Fruit fly (Drosophila melanogaster) whole organism, embryonic: ENCODE measurements around the gene tomb.

ENCODE experiments used
- Atf6 ChIP-seq: fragments of 200-800 bp; sonication (Bioruptor generic); IDR thresholded peaks from 2 replicates; pipeline ENCODE4 v1.3.6; 2022; ENCODE audit warnings: missing biosample characterization, missing genetic modification characterization
- BEAF-32 ChIP-seq: fragments of 200-800 bp; sonication (Bioruptor generic); optimal IDR thresholded peaks from 3 replicates; lab custom pipeline; 2017; ENCODE audit warnings: missing biosample characterization, missing genetic modification characterization, mild to moderate bottlenecking, moderate library complexity, missing genetic modification reagents
- C15 ChIP-seq: fragments of 200-800 bp; sonication (Bioruptor generic); IDR thresholded peaks from 3 replicates; pipeline ENCODE4 v1.3.6; 2022; ENCODE audit warnings: missing biosample characterization, missing genetic modification characterization
- CG10565 ChIP-seq: fragments of 200-800 bp; sonication (Bioruptor generic); optimal IDR thresholded peaks from 3 replicates; lab custom pipeline; 2016; ENCODE audit warnings: missing biosample characterization, mild to moderate bottlenecking, missing genetic modification characterization
- CG13287 ChIP-seq: fragments of 200-800 bp; sonication (Bioruptor generic); IDR thresholded peaks from 2 replicates; pipeline ENCODE4 v1.3.6; 2022; ENCODE audit warnings: missing biosample characterization, missing genetic modification characterization; ENCODE audit not compliant: partially characterized antibody
- CG1647 ChIP-seq: fragments of 200-800 bp; sonication (Bioruptor generic); optimal IDR thresholded peaks from 3 replicates; lab custom pipeline; 2016; ENCODE audit warnings: missing biosample characterization, missing genetic modification characterization
- CG18262 ChIP-seq: fragments of 200-800 bp; optimal IDR thresholded peaks from 3 replicates; lab custom pipeline; 2019; ENCODE audit warnings: missing biosample characterization, mild to moderate bottlenecking, missing genetic modification characterization, moderate library complexity
- CG2202 ChIP-seq: fragments of 200-800 bp; sonication (Bioruptor generic); optimal IDR thresholded peaks from 2 replicates; lab custom pipeline; 2018; ENCODE audit warnings: missing biosample characterization, mild to moderate bottlenecking, missing genetic modification characterization
- CG3407 ChIP-seq: fragments of 200-800 bp; sonication (Bioruptor generic); optimal IDR thresholded peaks from 2 replicates; lab custom pipeline; 2018; ENCODE audit warnings: missing biosample characterization, mild to moderate bottlenecking, missing genetic modification characterization
- CG4404 ChIP-seq: fragments of 200-800 bp; sonication (Bioruptor generic); IDR thresholded peaks from 2 replicates; pipeline ENCODE4 v1.3.6; 2022; ENCODE audit warnings: missing biosample characterization, missing genetic modification characterization
- CG6683 ChIP-seq: fragments of 200-800 bp; sonication (Bioruptor generic); optimal IDR thresholded peaks from 2 replicates; lab custom pipeline; 2017; ENCODE audit warnings: missing biosample characterization, mild to moderate bottlenecking, missing genetic modification characterization, missing genetic modification reagents
- CG6689 ChIP-seq: fragments of 200-800 bp; sonication (Bioruptor generic); IDR thresholded peaks from 2 replicates; pipeline ENCODE4 v1.3.6; 2022; ENCODE audit warnings: missing biosample characterization, missing genetic modification characterization
- CG6765 ChIP-seq: fragments of 200-800 bp; sonication (Bioruptor generic); optimal IDR thresholded peaks from 3 replicates; lab custom pipeline; 2017; ENCODE audit warnings: missing biosample characterization, mild to moderate bottlenecking, missing genetic modification characterization
- CG7357 ChIP-seq: fragments of 200-800 bp; sonication (Bioruptor generic); IDR thresholded peaks from 3 replicates; pipeline ENCODE4 v1.3.6; 2022; ENCODE audit warnings: missing biosample characterization, missing genetic modification characterization
- CG8089 ChIP-seq: fragments of 200-800 bp; sonication (Bioruptor generic); optimal IDR thresholded peaks from 3 replicates; lab custom pipeline; 2016; ENCODE audit warnings: missing biosample characterization, missing genetic modification characterization
- CG8359 ChIP-seq: fragments of 200-800 bp; sonication (Bioruptor generic); optimal IDR thresholded peaks from 2 replicates; lab custom pipeline; 2017; ENCODE audit warnings: missing biosample characterization, mild to moderate bottlenecking, missing genetic modification characterization, borderline replicate concordance
- CG8388 ChIP-seq: fragments of 200-800 bp; sonication (Bioruptor generic); optimal IDR thresholded peaks from 2 replicates; lab custom pipeline; 2019; ENCODE audit warnings: missing biosample characterization, mild to moderate bottlenecking, missing genetic modification characterization, moderate library complexity
- CG8478 ChIP-seq: fragments of >200 bp; optimal IDR thresholded peaks from 2 replicates; lab custom pipeline; 2018
- Camta ChIP-seq: fragments of 200-800 bp; sonication (Bioruptor generic); optimal IDR thresholded peaks from 2 replicates; lab custom pipeline; 2016; ENCODE audit warnings: missing biosample characterization, missing genetic modification characterization
- D ChIP-seq, 2 experiments: fragments of 200-800 bp in 1 of 2; fragments of >200 bp in 1 of 2; sonication (Bioruptor generic) in 1 of 2; optimal IDR thresholded peaks; 2 replicates in 1 of 2; 3 replicates in 1 of 2; lab custom pipeline; 2017; ENCODE audit warnings: mild to moderate bottlenecking in 1 of 2, missing biosample characterization in 1 of 2, missing genetic modification characterization in 1 of 2, missing genetic modification reagents in 1 of 2
- Dbx ChIP-seq: fragments of 200-800 bp; sonication (Bioruptor generic); IDR thresholded peaks from 3 replicates; pipeline ENCODE4 v1.3.6; 2022; ENCODE audit warnings: missing biosample characterization, missing genetic modification characterization
- Doc3 ChIP-seq: fragments of 200-800 bp; sonication (Bioruptor generic); IDR thresholded peaks from 3 replicates; pipeline ENCODE4 v1.3.6; 2022; ENCODE audit warnings: missing biosample characterization, missing genetic modification characterization; ENCODE audit not compliant: partially characterized antibody
- ERR ChIP-seq: fragments of 200-800 bp; sonication (Bioruptor generic); optimal IDR thresholded peaks from 2 replicates; lab custom pipeline; 2016; ENCODE audit warnings: missing biosample characterization, missing genetic modification characterization
- Ets65A ChIP-seq: fragments of 200-800 bp; sonication (Bioruptor generic); peaks from one replicate; lab custom pipeline; 2016; ENCODE audit warnings: missing biosample characterization, missing genetic modification characterization
- Hr51 ChIP-seq, 2 experiments: fragments of 200-800 bp; sonication (Bioruptor generic); optimal IDR thresholded peaks; 2 replicates in 1 of 2; 3 replicates in 1 of 2; lab custom pipeline; 2016 to 2018; ENCODE audit warnings: missing biosample characterization in 2 of 2, missing genetic modification characterization in 2 of 2, mild to moderate bottlenecking in 1 of 2, moderate library complexity in 1 of 2
- Hsf ChIP-seq: fragments of 200-800 bp; sonication (Bioruptor generic); optimal IDR thresholded peaks from 3 replicates; lab custom pipeline; 2016; ENCODE audit warnings: missing biosample characterization, missing genetic modification characterization
- Lhr ChIP-seq: fragments of 200-800 bp; sonication (Bioruptor generic); optimal IDR thresholded peaks from 3 replicates; lab custom pipeline; 2017; ENCODE audit warnings: mild to moderate bottlenecking, missing biosample characterization, missing genetic modification reagents, missing genetic modification characterization
- MESR4 ChIP-seq: fragments of 200-800 bp; sonication (Bioruptor generic); optimal IDR thresholded peaks from 2 replicates; lab custom pipeline; 2018; ENCODE audit warnings: missing biosample characterization, mild to moderate bottlenecking, missing genetic modification characterization, moderate library complexity
- Med ChIP-seq: fragments of 200-800 bp; sonication (Bioruptor generic); peaks from one replicate; lab custom pipeline; 2016; ENCODE audit warnings: missing biosample characterization, missing genetic modification characterization, mild to moderate bottlenecking, inconsistent platforms, moderate library complexity
- NC2β ChIP-seq: fragments of 200-800 bp; sonication (Bioruptor generic); optimal IDR thresholded peaks from 2 replicates; lab custom pipeline; 2016; ENCODE audit warnings: missing biosample characterization, missing genetic modification characterization
- Neu2 ChIP-seq: fragments of 200-800 bp; sonication (Bioruptor generic); optimal IDR thresholded peaks from 3 replicates; lab custom pipeline; 2016; ENCODE audit warnings: missing biosample characterization, missing genetic modification characterization, borderline replicate concordance
- PHDP ChIP-seq: fragments of 200-800 bp; sonication (Bioruptor generic); optimal IDR thresholded peaks from 3 replicates; lab custom pipeline; 2018; ENCODE audit warnings: missing biosample characterization, mild to moderate bottlenecking, missing genetic modification characterization, moderate library complexity
- Sox100B ChIP-seq: fragments of 200-800 bp; sonication (Bioruptor generic); optimal IDR thresholded peaks from 3 replicates; lab custom pipeline; 2018; ENCODE audit warnings: missing biosample characterization, mild to moderate bottlenecking, missing genetic modification characterization
- Trl ChIP-seq, 3 experiments: fragments of >200 bp in 2 of 3; fragments of 200-800 bp in 1 of 3; sonication (Bioruptor generic) in 1 of 3; optimal IDR thresholded peaks; 2 replicates in 1 of 3; 3 replicates in 2 of 3; lab custom pipeline; 2016 to 2017; ENCODE audit warnings: missing biosample characterization in 1 of 3, missing genetic modification characterization in 1 of 3
- ab ChIP-seq: fragments of 200-800 bp; sonication (Bioruptor generic); optimal IDR thresholded peaks from 2 replicates; lab custom pipeline; 2016; ENCODE audit warnings: missing biosample characterization, missing genetic modification characterization
- bigmax ChIP-seq: fragments of 200-800 bp; sonication (Bioruptor generic); optimal IDR thresholded peaks from 2 replicates; lab custom pipeline; 2018; ENCODE audit warnings: missing biosample characterization, mild to moderate bottlenecking, missing genetic modification characterization
- crc ChIP-seq: fragments of 200-800 bp; sonication (Bioruptor generic); optimal IDR thresholded peaks from 2 replicates; lab custom pipeline; 2016; ENCODE audit warnings: missing biosample characterization, missing genetic modification characterization
- croc ChIP-seq: fragments of 200-800 bp; sonication (Bioruptor generic); conservative IDR thresholded peaks from 3 replicates; pipeline ENCODE4 v1.3.6; 2022; ENCODE audit warnings: missing biosample characterization, missing genetic modification characterization
- disco-r ChIP-seq: fragments of 200-800 bp; sonication (Bioruptor generic); optimal IDR thresholded peaks from 2 replicates; lab custom pipeline; 2016; ENCODE audit warnings: missing biosample characterization, missing genetic modification characterization
- dysf ChIP-seq: fragments of 200-800 bp; sonication (Bioruptor generic); IDR thresholded peaks from 3 replicates; pipeline ENCODE4 v1.3.6; 2022; ENCODE audit warnings: missing biosample characterization, missing genetic modification characterization
- ewg ChIP-seq: fragments of 200-800 bp; sonication (Bioruptor generic); optimal IDR thresholded peaks from 3 replicates; lab custom pipeline; 2017; ENCODE audit warnings: mild to moderate bottlenecking, missing biosample characterization, missing genetic modification reagents, missing genetic modification characterization
- hkb ChIP-seq, 2 experiments: fragments of 200-800 bp in 1 of 2; fragments of >200 bp in 1 of 2; sonication (Bioruptor generic) in 1 of 2; IDR thresholded peaks in 1 of 2; optimal IDR thresholded peaks in 1 of 2; 2 replicates each; pipeline versions ENCODE4 v1.3.6 to Lab custom; 2017 to 2022; ENCODE audit warnings: missing biosample characterization in 1 of 2, missing genetic modification characterization in 1 of 2
- hth ChIP-seq: fragments of >200 bp; optimal IDR thresholded peaks from 2 replicates; lab custom pipeline; 2017; ENCODE audit warnings: inconsistent platforms
- ro ChIP-seq: fragments of 200-800 bp; sonication (Bioruptor generic); IDR thresholded peaks from 2 replicates; pipeline ENCODE4 v1.3.6; 2022; ENCODE audit warnings: missing biosample characterization, missing genetic modification characterization
- seq ChIP-seq: fragments of 200-800 bp; sonication (Bioruptor generic); IDR thresholded peaks from 2 replicates; pipeline ENCODE4 v1.3.6; 2022; ENCODE audit warnings: missing biosample characterization, missing genetic modification characterization
- tin ChIP-seq: fragments of 200-800 bp; sonication (Bioruptor generic); optimal IDR thresholded peaks from 3 replicates; lab custom pipeline; 2016; ENCODE audit warnings: missing biosample characterization, missing genetic modification characterization
- unpg ChIP-seq: fragments of 200-800 bp; sonication (Bioruptor generic); optimal IDR thresholded peaks from 3 replicates; lab custom pipeline; 2018; ENCODE audit warnings: missing biosample characterization, mild to moderate bottlenecking, missing genetic modification characterization, moderate library complexity
- vfl ChIP-seq: fragments of 200-800 bp; sonication (Bioruptor generic); optimal IDR thresholded peaks from 2 replicates; lab custom pipeline; 2016; ENCODE audit warnings: missing biosample characterization, missing genetic modification characterization
- yki ChIP-seq: fragments of >200 bp; optimal IDR thresholded peaks from 3 replicates; lab custom pipeline; 2018

tomb gene

DNA sequence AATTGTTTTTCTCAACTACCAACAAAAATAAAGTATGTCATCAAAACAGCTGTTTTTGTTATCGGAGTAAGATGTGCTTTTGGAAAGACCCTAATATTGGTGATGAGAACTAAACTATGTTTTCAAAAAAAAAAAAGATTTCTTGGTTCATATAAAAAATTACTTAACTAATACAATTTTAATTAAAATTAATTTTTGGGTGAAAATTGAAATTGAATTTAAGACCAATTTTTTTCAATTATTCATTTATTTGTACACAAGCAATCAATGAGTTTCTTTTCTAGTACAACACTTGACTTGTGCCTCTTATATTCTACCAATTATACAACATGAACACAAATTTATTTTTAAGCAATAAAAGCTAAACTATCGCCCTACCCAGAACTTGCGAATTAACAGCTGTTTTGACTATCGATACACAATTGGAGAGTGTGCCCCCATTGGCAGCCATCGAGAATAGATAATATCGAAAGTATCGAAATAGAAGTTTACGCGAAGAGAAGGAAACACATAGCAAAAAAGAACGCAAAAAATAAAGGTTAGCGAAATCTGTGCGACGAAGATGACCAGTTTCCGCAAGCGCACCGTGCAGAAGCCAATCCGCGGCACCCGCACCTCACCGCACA is 12.6 kb downstream of the tomb start, which contains the start of the genes Vps52 and Elp4 (continued):
- peak; percentile 32 for TF ChIP-seq ewg (GFP tag; lab: Kevin White, UChicago)
- no peak for TF ChIP-seq CG8478 (lab: Kevin White, UChicago)
- TF ChIP-seq Hsf (GFP tag; lab: Kevin White, UChicago), result peak; percentile 73
- TF ChIP-seq disco-r, result no peak
- no peak for TF ChIP-seq CG3407
- peak; percentile 50; the same call in 1 of the 2 replicates for TF ChIP-seq CG4404 (GFP tag; lab: Robert Waterston, UW)
- TF ChIP-seq ab, result no peak
- peak; percentile 51; the same call in 1 of the 2 replicates for TF ChIP-seq seq (GFP tag; lab: Robert Waterston, UW)
- TF ChIP-seq tin, result peak; percentile 81
- no peak for TF ChIP-seq ERR (GFP tag; lab: Kevin White, UChicago)
- no peak for TF ChIP-seq yki (lab: Kevin White, UChicago)
- TF ChIP-seq D (optimal IDR thresholded peaks at IDR 0.05; lab: Kevin White, UChicago), result no peak
- peak; percentile 53 for TF ChIP-seq D (GFP tag; optimal IDR thresholded peaks at IDR 0.05; lab: Kevin White, UChicago)
- TF ChIP-seq Neu2, result no peak
- no peak for TF ChIP-seq C15 (GFP tag; lab: Robert Waterston, UW)
- peak; percentile 85 for TF ChIP-seq Ets65A (GFP tag; lab: Kevin White, UChicago)
- TF ChIP-seq Doc3 (GFP tag; lab: Robert Waterston, UW), result peak; percentile 61; the same call in 2 of the 3 replicates
- TF ChIP-seq CG8388, result peak; percentile 61
- TF ChIP-seq CG1647 (GFP tag; lab: Kevin White, UChicago), result peak; percentile 45
- TF ChIP-seq Dbx (GFP tag; lab: Robert Waterston, UW), result peak; percentile 70; the same call in 2 of the 3 replicates
- TF ChIP-seq CG10565 (GFP tag; lab: Kevin White, UChicago), result no peak
- peak; percentile 51 for TF ChIP-seq Camta (GFP tag; lab: Kevin White, UChicago)
- peak; percentile 81 for TF ChIP-seq CG18262 (tag; lab: Kevin White, UChicago)
- TF ChIP-seq BEAF-32 (GFP tag; lab: Kevin White, UChicago), result peak; percentile 80
- no peak for TF ChIP-seq ro
- peak; percentile 24 for TF ChIP-seq MESR4 (GFP tag; lab: Kevin White, UChicago)
- TF ChIP-seq Atf6 (GFP tag; lab: Robert Waterston, UW), result peak; percentile 75
- TF ChIP-seq CG6765 (GFP tag; lab: Kevin White, UChicago), result peak; percentile 51
- TF ChIP-seq PHDP (tag; lab: Kevin White, UChicago), result peak; percentile 77
- TF ChIP-seq Lhr, result peak; percentile 56
- peak; percentile 75 for TF ChIP-seq unpg (GFP tag; lab: Kevin White, UChicago)
- TF ChIP-seq crc (GFP tag; lab: Kevin White, UChicago), result peak; percentile 35
- peak; percentile 78 for TF ChIP-seq dysf (GFP tag; lab: Robert Waterston, UW)
- peak; percentile 54 for TF ChIP-seq CG6683 (GFP tag; lab: Kevin White, UChicago)
- TF ChIP-seq bigmax (GFP tag; lab: Kevin White, UChicago), result no peak
- TF ChIP-seq CG8359 (GFP tag; lab: Kevin White, UChicago), result no peak
- TF ChIP-seq NC2β, result peak; percentile 34
- 0 out of 3 replicates have a peak, but pooled peaks have one; percentile 32 for TF ChIP-seq CG7357 (GFP tag; lab: Robert Waterston, UW)
- TF ChIP-seq hkb (optimal IDR thresholded peaks at IDR 0.05; lab: Kevin White, UChicago), result no peak
- peak; percentile 65 for TF ChIP-seq hkb (GFP tag; IDR thresholded peaks at IDR 0.05; lab: Robert Waterston, UW)
- TF ChIP-seq CG8089 (GFP tag; lab: Kevin White, UChicago), result peak; percentile 31
- TF ChIP-seq vfl (GFP tag; lab: Kevin White, UChicago), result peak; percentile 37
- peak; percentile 72 for TF ChIP-seq CG13287 (GFP tag; lab: Robert Waterston, UW)
- no peak for TF ChIP-seq hth (lab: Kevin White, UChicago)
- no peak for TF ChIP-seq CG2202 (tag; lab: Kevin White, UChicago)
- no peak for TF ChIP-seq Trl (optimal IDR thresholded peaks at IDR 0.05; lab: Kevin White, UChicago)
- peak; percentile 22 for TF ChIP-seq Trl (GFP tag; optimal IDR thresholded peaks at IDR 0.05; lab: Kevin White, UChicago)
- peak; percentile 81 for TF ChIP-seq CG6689 (GFP tag; lab: Robert Waterston, UW)
- TF ChIP-seq Sox100B (GFP tag; lab: Kevin White, UChicago), result no peak
- TF ChIP-seq Med (GFP tag; lab: Kevin White, UChicago), result peak; percentile 86
- TF ChIP-seq croc (GFP tag; lab: Robert Waterston, UW), result no peak
- peak in 1 of 2 experiments; percentile 41 for TF ChIP-seq Hr51 (GFP tag; optimal IDR thresholded peaks at IDR 0.05; lab: Kevin White, UChicago)
